Fruit fly (Drosophila melanogaster) whole organism, wandering third instar larva: Measurements from ENCODE around the gene Cht11.

ENCODE experiments used
- Abd-B ChIP-seq: fragments of >200 bp; optimal IDR thresholded peaks from 2 replicates; lab custom pipeline; 2017; ENCODE audit warnings: missing biosample characterization, missing genetic modification characterization
- CG32264 ChIP-seq: fragments of 200-800 bp; sonication (Bioruptor generic); optimal IDR thresholded peaks from 2 replicates; lab custom pipeline; 2016; ENCODE audit warnings: missing biosample characterization, missing genetic modification characterization
- CG9705 ChIP-seq: fragments of 200-800 bp; sonication (Bioruptor generic); optimal IDR thresholded peaks from 2 replicates; lab custom pipeline; 2018; ENCODE audit warnings: missing biosample characterization, mild to moderate bottlenecking, missing genetic modification characterization
- CrebA ChIP-seq: fragments of 200-800 bp; sonication (Bioruptor generic); optimal IDR thresholded peaks from 2 replicates; lab custom pipeline; 2016; ENCODE audit warnings: missing biosample characterization, mild to moderate bottlenecking, missing genetic modification characterization, borderline replicate concordance
- Dfd ChIP-seq: fragments of >200 bp; optimal IDR thresholded peaks from 2 replicates; lab custom pipeline; 2017; ENCODE audit warnings: missing biosample characterization, missing genetic modification characterization
- Dif ChIP-seq: fragments of 200-275, 200-300 bp; sonication (Bioruptor generic); optimal IDR thresholded peaks from 2 replicates; lab custom pipeline; 2018; ENCODE audit warnings: missing biosample characterization, missing genetic modification characterization; ENCODE audit not compliant: partially characterized antibody
- GATAd ChIP-seq: sonication (Bioruptor generic); optimal IDR thresholded peaks from 2 replicates; lab custom pipeline; 2016; ENCODE audit warnings: missing biosample characterization, missing genetic modification characterization
- HLH106 ChIP-seq: fragments of 200-800 bp; optimal IDR thresholded peaks from 3 replicates; lab custom pipeline; 2019; ENCODE audit warnings: missing biosample characterization, mild to moderate bottlenecking, missing genetic modification characterization, moderate library complexity
- Hnf4 ChIP-seq: fragments of 200-800 bp; sonication (Bioruptor generic); optimal IDR thresholded peaks from 2 replicates; lab custom pipeline; 2016; ENCODE audit warnings: missing biosample characterization, mild to moderate bottlenecking, missing genetic modification characterization
- Hr78 ChIP-seq: fragments of >200 bp; optimal IDR thresholded peaks from 2 replicates; lab custom pipeline; 2017; ENCODE audit warnings: missing biosample characterization, missing genetic modification characterization
- Hr83 ChIP-seq: fragments of 200-300 bp; sonication (Bioruptor generic); optimal IDR thresholded peaks from 2 replicates; lab custom pipeline; 2016; ENCODE audit warnings: missing biosample characterization, mild to moderate bottlenecking, missing genetic modification characterization, moderate library complexity; ENCODE audit not compliant: poor library complexity, severe bottlenecking
- Jra ChIP-seq: sonication (Bioruptor generic); optimal IDR thresholded peaks from 2 replicates; lab custom pipeline; 2016; ENCODE audit warnings: missing biosample characterization, missing genetic modification characterization
- Mio ChIP-seq: sonication (Bioruptor generic); optimal IDR thresholded peaks from 2 replicates; lab custom pipeline; 2016; ENCODE audit warnings: missing biosample characterization, missing genetic modification characterization
- Myc ChIP-seq: fragments of >200 bp; optimal IDR thresholded peaks from 2 replicates; lab custom pipeline; 2017
- N ChIP-seq: fragments of >200 bp; optimal IDR thresholded peaks from 2 replicates; lab custom pipeline; 2018; ENCODE audit warnings: missing biosample characterization, missing external identifiers, missing genetic modification characterization
- OdsH ChIP-seq: fragments of 200-800 bp; sonication (Bioruptor generic); optimal IDR thresholded peaks from 2 replicates; lab custom pipeline; 2016; ENCODE audit warnings: missing biosample characterization, mild to moderate bottlenecking, missing genetic modification characterization
- Rel ChIP-seq, 2 experiments: fragments of 200-800 bp; sonication (Bioruptor generic) in 1 of 2; optimal IDR thresholded peaks; 2 replicates in 1 of 2; 3 replicates in 1 of 2; lab custom pipeline; 2016 to 2019; ENCODE audit warnings: mild to moderate bottlenecking in 2 of 2, missing biosample characterization in 2 of 2, missing genetic modification characterization in 2 of 2, moderate library complexity in 1 of 2
- Sp1 ChIP-seq: fragments of 200-800 bp; sonication (Bioruptor generic); optimal IDR thresholded peaks from 3 replicates; lab custom pipeline; 2019; ENCODE audit warnings: missing biosample characterization, mild to moderate bottlenecking, missing genetic modification characterization, moderate library complexity
- Vsx2 ChIP-seq: fragments of 200-300, 225-300 bp; sonication (Bioruptor generic); optimal IDR thresholded peaks from 2 replicates; lab custom pipeline; 2018; ENCODE audit warnings: missing biosample characterization, missing genetic modification characterization; ENCODE audit not compliant: partially characterized antibody
- br ChIP-seq: fragments of 200-800 bp; sonication (Bioruptor generic); optimal IDR thresholded peaks from 2 replicates; lab custom pipeline; 2016; ENCODE audit warnings: missing biosample characterization, missing genetic modification characterization
- brk ChIP-seq: fragments of 200-800 bp; sonication (Bioruptor generic); optimal IDR thresholded peaks from 2 replicates; lab custom pipeline; 2016; ENCODE audit warnings: missing biosample characterization, mild to moderate bottlenecking, missing genetic modification characterization
- dl ChIP-seq, 2 experiments: fragments of 175-275, 200-275 bp in 1 of 2; fragments of 200-275 bp in 1 of 2; sonication (Bioruptor generic); optimal IDR thresholded peaks; lab custom pipeline; 2018; ENCODE audit warnings: mild to moderate bottlenecking in 2 of 2, missing biosample characterization in 2 of 2, missing genetic modification characterization in 2 of 2, moderate library complexity in 2 of 2; ENCODE audit not compliant: partially characterized antibody in 2 of 2, insufficient read depth in 1 of 2
- dmrt93B ChIP-seq: fragments of 200-800 bp; sonication (Bioruptor generic); optimal IDR thresholded peaks from 2 replicates; lab custom pipeline; 2018; ENCODE audit warnings: missing biosample characterization, mild to moderate bottlenecking, missing genetic modification characterization
- dsf ChIP-seq: sonication (Bioruptor generic); optimal IDR thresholded peaks from 2 replicates; lab custom pipeline; 2016; ENCODE audit warnings: missing biosample characterization, missing genetic modification characterization, borderline replicate concordance
- ey ChIP-seq: fragments of 200-800 bp; sonication (Bioruptor generic); optimal IDR thresholded peaks from 2 replicates; lab custom pipeline; 2016; ENCODE audit warnings: missing biosample characterization, missing genetic modification characterization
- foxo ChIP-seq, 2 experiments: fragments of 200-800 bp; sonication (Bioruptor generic); optimal IDR thresholded peaks; 2 replicates in 1 of 2; 3 replicates in 1 of 2; lab custom pipeline; 2016 to 2017; ENCODE audit warnings: missing biosample characterization in 2 of 2, missing genetic modification characterization in 2 of 2
- fru ChIP-seq: fragments of 200-800 bp; sonication (Bioruptor generic); optimal IDR thresholded peaks from 3 replicates; lab custom pipeline; 2016; ENCODE audit warnings: missing biosample characterization, mild to moderate bottlenecking, missing genetic modification characterization
- h ChIP-seq: fragments of 200-800 bp; sonication (Bioruptor generic); optimal IDR thresholded peaks from 3 replicates; lab custom pipeline; 2016; ENCODE audit warnings: missing biosample characterization, mild to moderate bottlenecking, missing genetic modification characterization
- jim ChIP-seq: fragments of 175-275, 200-325 bp; sonication (Bioruptor generic); optimal IDR thresholded peaks from 2 replicates; lab custom pipeline; 2016; ENCODE audit warnings: missing biosample characterization, mild to moderate bottlenecking, missing genetic modification characterization
- lola ChIP-seq: fragments of >200 bp; optimal IDR thresholded peaks from 2 replicates; lab custom pipeline; 2017; ENCODE audit warnings: missing biosample characterization, missing genetic modification characterization
- pan ChIP-seq: fragments of >200 bp; optimal IDR thresholded peaks from 2 replicates; lab custom pipeline; 2017
- psq ChIP-seq: fragments of 200-800 bp; sonication (Bioruptor generic); optimal IDR thresholded peaks from 3 replicates; lab custom pipeline; 2017; ENCODE audit warnings: missing biosample characterization, mild to moderate bottlenecking, missing genetic modification characterization, moderate library complexity
- rgr ChIP-seq: fragments of 200-800 bp; sonication (Bioruptor generic); optimal IDR thresholded peaks from 3 replicates; lab custom pipeline; 2016; ENCODE audit warnings: missing biosample characterization, mild to moderate bottlenecking, missing genetic modification characterization
- sage ChIP-seq: fragments of 200-800 bp; sonication (Bioruptor generic); optimal IDR thresholded peaks from 2 replicates; lab custom pipeline; 2016; ENCODE audit warnings: missing biosample characterization, mild to moderate bottlenecking, missing genetic modification characterization
- sv ChIP-seq: fragments of 200-800 bp; sonication (Bioruptor generic); optimal IDR thresholded peaks from 3 replicates; lab custom pipeline; 2016; ENCODE audit warnings: missing biosample characterization, missing genetic modification characterization
- tai ChIP-seq: sonication (Bioruptor generic); optimal IDR thresholded peaks from 2 replicates; lab custom pipeline; 2016; ENCODE audit warnings: missing biosample characterization, missing genetic modification characterization
- usp ChIP-seq: fragments of >200 bp; optimal IDR thresholded peaks from 2 replicates; lab custom pipeline; 2017; ENCODE audit warnings: missing biosample characterization, missing genetic modification characterization
- woc ChIP-seq: sonication (Bioruptor generic); optimal IDR thresholded peaks from 2 replicates; lab custom pipeline; 2016; ENCODE audit warnings: missing biosample characterization, mild to moderate bottlenecking, missing genetic modification characterization

The Cht11 gene

dm6 chrX:6849178-6849956 lies at the start of gene Cht11, which contains the start of gene CG4558:
Gene Cht11 (minus strand): TSS chrX:6849517.
Gene CG4558 (plus strand): TSS chrX:6849770.
- TF ChIP-seq N (GFP tag; lab: Kevin White, UChicago) (no peak), usp (no peak), fru (GFP tag; lab: Kevin White, UChicago) (peak; percentile 89), Dif (GFP tag; lab: Kevin White, UChicago) (no peak), woc (GFP tag; lab: Kevin White, UChicago) (peak; percentile 84), Mio (no peak), lola (GFP tag; lab: Kevin White, UChicago) (no peak), brk (GFP tag; lab: Kevin White, UChicago) (no peak), Dfd (GFP tag; lab: Kevin White, UChicago) (no peak), GATAd (GFP tag; lab: Kevin White, UChicago) (no peak), OdsH (peak; percentile 84), Abd-B (GFP tag; lab: Kevin White, UChicago) (no peak), jim (GFP tag; lab: Kevin White, UChicago) (no peak), Hr78 (no peak), CrebA (GFP tag; lab: Kevin White, UChicago) (no peak), Vsx2 (GFP tag; lab: Kevin White, UChicago) (no peak), pan (lab: Kevin White, UChicago) (no peak), Myc (lab: Kevin White, UChicago) (no peak), foxo (GFP tag; optimal IDR thresholded peaks at IDR 0.05; lab: Kevin White, UChicago) (peak in 1 of 2 experiments; percentile 91), psq (GFP tag; lab: Kevin White, UChicago) (peak; percentile 90), HLH106 (peak; percentile 90), CG32264 (GFP tag; lab: Kevin White, UChicago) (no peak), sage (GFP tag; lab: Kevin White, UChicago) (peak; percentile 55), rgr (GFP tag; lab: Kevin White, UChicago) (peak; percentile 87), dsf (GFP tag; lab: Kevin White, UChicago) (peak; percentile 49), Rel (GFP tag; optimal IDR thresholded peaks at IDR 0.05; lab: Kevin White, UChicago) (no peak), Rel (tag; optimal IDR thresholded peaks at IDR 0.05; lab: Kevin White, UChicago) (peak; percentile 95), br (GFP tag; lab: Kevin White, UChicago) (peak; percentile 79), Hnf4 (GFP tag; lab: Kevin White, UChicago) (peak; percentile 87), h (peak; percentile 87), dmrt93B (peak; percentile 62), Sp1 (GFP tag; lab: Kevin White, UChicago) (peak; percentile 88), ey (GFP tag; lab: Kevin White, UChicago) (peak; percentile 81), Jra (GFP tag; lab: Kevin White, UChicago) (peak; percentile 77), CG9705 (peak; percentile 80), Hr83 (GFP tag; lab: Kevin White, UChicago) (peak; percentile 6), sv (GFP tag; lab: Kevin White, UChicago) (peak; percentile 76), dl (GFP tag; optimal IDR thresholded peaks at IDR 0.05; lab: Kevin White, UChicago; ENCODE audit: insufficient read depth in 1 of 2, partially characterized antibody in 2 of 2) (no peak), tai (no peak)

- no peak for TF ChIP-seq GATAd (GFP tag; lab: Kevin White, UChicago)
- no peak for TF ChIP-seq jim (GFP tag; lab: Kevin White, UChicago)
- TF ChIP-seq woc (GFP tag; lab: Kevin White, UChicago): no peak
- TF ChIP-seq pan (lab: Kevin White, UChicago): no peak
- no peak for TF ChIP-seq foxo (GFP tag; optimal IDR thresholded peaks at IDR 0.05; lab: Kevin White, UChicago)
- no peak for TF ChIP-seq tai
- TF ChIP-seq Abd-B (GFP tag; lab: Kevin White, UChicago): no peak
- no peak for TF ChIP-seq Dfd (GFP tag; lab: Kevin White, UChicago)
- no peak for TF ChIP-seq dsf (GFP tag; lab: Kevin White, UChicago)
- TF ChIP-seq h: no peak
- TF ChIP-seq N (GFP tag; lab: Kevin White, UChicago): no peak
- TF ChIP-seq Rel (GFP tag; optimal IDR thresholded peaks at IDR 0.05; lab: Kevin White, UChicago): no peak
- no peak for TF ChIP-seq Rel (tag; optimal IDR thresholded peaks at IDR 0.05; lab: Kevin White, UChicago)
- TF ChIP-seq brk (GFP tag; lab: Kevin White, UChicago): no peak
- TF ChIP-seq CG32264 (GFP tag; lab: Kevin White, UChicago): no peak
- TF ChIP-seq br (GFP tag; lab: Kevin White, UChicago): no peak
- no peak for TF ChIP-seq CrebA (GFP tag; lab: Kevin White, UChicago)
- TF ChIP-seq Vsx2 (GFP tag; lab: Kevin White, UChicago): no peak
- no peak for TF ChIP-seq Dif (GFP tag; lab: Kevin White, UChicago)
- no peak for TF ChIP-seq Mio
- no peak for TF ChIP-seq sv (GFP tag; lab: Kevin White, UChicago)
These were observed 48.8 kb upstream of the Cht11 start for dm6 chrX:6898147-6898546.
